Fruit fly (Drosophila melanogaster) whole organism, prepupa: Measurements from ENCODE around the gene dpr3.

Experiments used
- CG31627 ChIP-seq: fragments of 200-800 bp; sonication (Bioruptor generic); optimal IDR thresholded peaks from 3 replicates; lab custom pipeline; 2016; ENCODE audit warnings: missing biosample characterization, missing genetic modification characterization
- CG32006 ChIP-seq: fragments of 200-800 bp; sonication (Bioruptor generic); optimal IDR thresholded peaks from 3 replicates; lab custom pipeline; 2017; ENCODE audit warnings: missing biosample characterization, mild to moderate bottlenecking, missing genetic modification characterization
- CG34406 ChIP-seq: fragments of 200-800 bp; sonication (Bioruptor generic); optimal IDR thresholded peaks from 3 replicates; lab custom pipeline; 2016; ENCODE audit warnings: missing biosample characterization, missing genetic modification characterization
- CG8319 ChIP-seq: fragments of 200-800 bp; sonication (Bioruptor generic); optimal IDR thresholded peaks from 3 replicates; lab custom pipeline; 2016; ENCODE audit warnings: missing biosample characterization, missing genetic modification characterization
- Ets96B ChIP-seq: fragments of 200-800 bp; optimal IDR thresholded peaks from 2 replicates; lab custom pipeline; 2019; ENCODE audit warnings: missing biosample characterization, mild to moderate bottlenecking, missing genetic modification characterization, moderate library complexity
- Gug ChIP-seq: fragments of 200-800 bp; sonication (Bioruptor generic); IDR thresholded peaks from 2 replicates; pipeline ENCODE4 v1.3.6; 2022; ENCODE audit warnings: missing biosample characterization, missing genetic modification characterization
- cyc ChIP-seq: fragments of 200-800 bp; sonication (Bioruptor generic); optimal IDR thresholded peaks from 3 replicates; lab custom pipeline; 2016; ENCODE audit warnings: missing biosample characterization, missing genetic modification characterization
- net ChIP-seq: fragments of 200-800 bp; sonication (Bioruptor generic); optimal IDR thresholded peaks from 3 replicates; lab custom pipeline; 2016; ENCODE audit warnings: missing biosample characterization, missing genetic modification characterization
- svp ChIP-seq: fragments of 200-800 bp; sonication (Bioruptor generic); peaks from one replicate; lab custom pipeline; 2016; ENCODE audit warnings: missing biosample characterization, missing genetic modification characterization
- vri ChIP-seq: fragments of 200-800 bp; sonication (Bioruptor generic); optimal IDR thresholded peaks from 3 replicates; lab custom pipeline; 2016; ENCODE audit warnings: missing biosample characterization, mild to moderate bottlenecking, missing genetic modification characterization

dm6 chr2L:2044826-2045225 lies 64.9 kb downstream of the dpr3 start:
- no peak for TF ChIP-seq svp (GFP tag; lab: Kevin White, UChicago)
- no peak for TF ChIP-seq CG32006 (GFP tag; lab: Kevin White, UChicago)
- TF ChIP-seq CG31627 (GFP tag; lab: Kevin White, UChicago) = no peak
- no peak for TF ChIP-seq vri (GFP tag; lab: Kevin White, UChicago)
- TF ChIP-seq cyc (GFP tag; lab: Kevin White, UChicago) = no peak
- TF ChIP-seq CG34406 (GFP tag; lab: Kevin White, UChicago) = no peak
- TF ChIP-seq CG8319 (GFP tag; lab: Kevin White, UChicago) = no peak
- no peak for TF ChIP-seq net (GFP tag; lab: Kevin White, UChicago)
- TF ChIP-seq Ets96B (tag; lab: Kevin White, UChicago) = no peak
- TF ChIP-seq Gug (GFP tag; lab: Robert Waterston, UW) = no peak
